Fruit fly (Drosophila melanogaster): Measurements from ENCODE around the gene Lgr1.

Gene Lgr1

dm6 chr3R:17709623-17710145, 15.9 kb upstream of the Lgr1 start:
- TF ChIP-seq cic (GFP tag; optimal IDR thresholded peaks at IDR 0.05) (no peak), Clk (GFP tag; optimal IDR thresholded peaks at IDR 0.05) (no peak), pad (GFP tag; optimal IDR thresholded peaks at IDR 0.05) (no peak), CG12768 (GFP tag; optimal IDR thresholded peaks at IDR 0.05) (no peak), ovo (GFP tag; optimal IDR thresholded peaks at IDR 0.05) (no peak), CG5204 (GFP tag; optimal IDR thresholded peaks at IDR 0.05) (no peak), Hr96 (GFP tag; optimal IDR thresholded peaks at IDR 0.05) (no peak), CG11617 (GFP tag; optimal IDR thresholded peaks at IDR 0.05) (no peak), cnc (optimal IDR thresholded peaks at IDR 0.05) (no peak), Mnt (GFP tag; optimal IDR thresholded peaks at IDR 0.05) (no peak), CG14711 (tag; optimal IDR thresholded peaks at IDR 0.05) (no peak), CG33017 (tag; optimal IDR thresholded peaks at IDR 0.05) (no peak), CG7101 (tag; optimal IDR thresholded peaks at IDR 0.05) (no peak), kay (GFP tag; ENCODE audit: borderline replicate concordance) (no peak), toe (GFP tag; optimal IDR thresholded peaks at IDR 0.05) (no peak), CG1620 (GFP tag; optimal IDR thresholded peaks at IDR 0.05) (no peak), tj (GFP tag; optimal IDR thresholded peaks at IDR 0.05) (no peak), bab1 (GFP tag; optimal IDR thresholded peaks at IDR 0.05) (no peak), CG7045 (GFP tag; optimal IDR thresholded peaks at IDR 0.05) (no peak), Crg-1 (GFP tag; optimal IDR thresholded peaks at IDR 0.05) (no peak)

- TF ChIP-seq CG14711 (tag; optimal IDR thresholded peaks at IDR 0.05), result no peak
- no peak for TF ChIP-seq CG12768 (GFP tag; optimal IDR thresholded peaks at IDR 0.05)
- TF ChIP-seq ovo (GFP tag; optimal IDR thresholded peaks at IDR 0.05), result no peak
- TF ChIP-seq Clk (GFP tag; optimal IDR thresholded peaks at IDR 0.05), result no peak
- TF ChIP-seq toe (GFP tag; optimal IDR thresholded peaks at IDR 0.05), result no peak
- no peak for TF ChIP-seq CG7101 (tag; optimal IDR thresholded peaks at IDR 0.05)
- no peak for TF ChIP-seq kay (GFP tag; ENCODE audit: borderline replicate concordance)
- TF ChIP-seq cic (GFP tag; optimal IDR thresholded peaks at IDR 0.05), result no peak
- TF ChIP-seq CG33017 (tag; optimal IDR thresholded peaks at IDR 0.05), result no peak
- TF ChIP-seq Crg-1 (GFP tag; optimal IDR thresholded peaks at IDR 0.05), result no peak
- no peak for TF ChIP-seq Mnt (GFP tag; optimal IDR thresholded peaks at IDR 0.05)
- no peak for TF ChIP-seq tj (GFP tag; optimal IDR thresholded peaks at IDR 0.05)
Observed at dm6 chr3R:17710418-17710817, 15.2 kb upstream of the Lgr1 start.

- no peak for TF ChIP-seq CG14711 (tag; optimal IDR thresholded peaks at IDR 0.05)
- TF ChIP-seq Mnt (GFP tag; optimal IDR thresholded peaks at IDR 0.05), result no peak
Observed at dm6 chr3R:17710900-17711645, 14.5 kb upstream of the Lgr1 start.

dm6 chr3R:17711646-17711975, 14.0 kb upstream of the Lgr1 start:
- TF ChIP-seq CG33017 (tag; optimal IDR thresholded peaks at IDR 0.05), result no peak
- no peak for TF ChIP-seq Hr96 (GFP tag; optimal IDR thresholded peaks at IDR 0.05)
- no peak for TF ChIP-seq toe (GFP tag; optimal IDR thresholded peaks at IDR 0.05)
- TF ChIP-seq CG14711 (tag; optimal IDR thresholded peaks at IDR 0.05), result no peak
- no peak for TF ChIP-seq tj (GFP tag; optimal IDR thresholded peaks at IDR 0.05)
- TF ChIP-seq CG7101 (tag; optimal IDR thresholded peaks at IDR 0.05), result no peak
- TF ChIP-seq kay (GFP tag; ENCODE audit: borderline replicate concordance), result no peak

dm6 chr3R:17712623-17713521, 12.7 kb upstream of the Lgr1 start:
- TF ChIP-seq pad (GFP tag; optimal IDR thresholded peaks at IDR 0.05), result peak; percentile 82
- no peak for TF ChIP-seq Hr96 (GFP tag; optimal IDR thresholded peaks at IDR 0.05)
- no peak for TF ChIP-seq Crg-1 (GFP tag; optimal IDR thresholded peaks at IDR 0.05)
- TF ChIP-seq tj (GFP tag; optimal IDR thresholded peaks at IDR 0.05), result peak; percentile 56
- no peak for TF ChIP-seq kay (GFP tag; ENCODE audit: borderline replicate concordance)
- peak; percentile 28 for TF ChIP-seq CG12768 (GFP tag; optimal IDR thresholded peaks at IDR 0.05)
- TF ChIP-seq toe (GFP tag; optimal IDR thresholded peaks at IDR 0.05), result no peak
- TF ChIP-seq CG1620 (GFP tag; optimal IDR thresholded peaks at IDR 0.05), result no peak
- no peak for TF ChIP-seq cnc (optimal IDR thresholded peaks at IDR 0.05)
- TF ChIP-seq cic (GFP tag; optimal IDR thresholded peaks at IDR 0.05), result peak; percentile 27
- TF ChIP-seq Mnt (GFP tag; optimal IDR thresholded peaks at IDR 0.05), result no peak
- peak; percentile 29 for TF ChIP-seq ovo (GFP tag; optimal IDR thresholded peaks at IDR 0.05)

- no peak for TF ChIP-seq toe (GFP tag; optimal IDR thresholded peaks at IDR 0.05)
- TF ChIP-seq CG11617 (GFP tag; optimal IDR thresholded peaks at IDR 0.05), result no peak
- no peak for TF ChIP-seq Crg-1 (GFP tag; optimal IDR thresholded peaks at IDR 0.05)
- no peak for TF ChIP-seq cnc (optimal IDR thresholded peaks at IDR 0.05)
- peak; percentile 56 for TF ChIP-seq tj (GFP tag; optimal IDR thresholded peaks at IDR 0.05)
- no peak for TF ChIP-seq CG5204 (GFP tag; optimal IDR thresholded peaks at IDR 0.05)
- no peak for TF ChIP-seq Hr96 (GFP tag; optimal IDR thresholded peaks at IDR 0.05)
- TF ChIP-seq CG1620 (GFP tag; optimal IDR thresholded peaks at IDR 0.05), result no peak
- peak; percentile 53 for TF ChIP-seq ovo (GFP tag; optimal IDR thresholded peaks at IDR 0.05)
- no peak for TF ChIP-seq Clk (GFP tag; optimal IDR thresholded peaks at IDR 0.05)
- TF ChIP-seq CG14711 (tag; optimal IDR thresholded peaks at IDR 0.05), result peak; percentile 58
- no peak for TF ChIP-seq CG33017 (tag; optimal IDR thresholded peaks at IDR 0.05)
- peak; percentile 33 for TF ChIP-seq cic (GFP tag; optimal IDR thresholded peaks at IDR 0.05)
Observed at dm6 chr3R:17714370-17714769, 11.2 kb upstream of the Lgr1 start.

Data from whole organism, adult.